Fruit fly (Drosophila melanogaster): ENCODE results near the gene gwl.

The gwl gene

dm6 chr3R:18739435-18739977 lies 6.7 kb upstream of the gwl start:
- TF ChIP-seq sisA (GFP tag; IDR thresholded peaks at IDR 0.05), result no peak
- no peak for TF ChIP-seq NC2β (GFP tag; optimal IDR thresholded peaks at IDR 0.05)
- no peak for TF ChIP-seq Lhr (GFP tag; optimal IDR thresholded peaks at IDR 0.05)
- no peak for TF ChIP-seq lab (GFP tag; optimal IDR thresholded peaks at IDR 0.05)
- 0 out of 2 replicates have a peak, but pooled peaks have one; percentile 14 for TF ChIP-seq toy (GFP tag; IDR thresholded peaks at IDR 0.05)
- peak; percentile 24 for TF ChIP-seq nom (GFP tag; optimal IDR thresholded peaks at IDR 0.05)
- peak; percentile 7; the same call in 1 of the 2 replicates for TF ChIP-seq Drgx (GFP tag; IDR thresholded peaks at IDR 0.05)
- TF ChIP-seq CG10274 (GFP tag; optimal IDR thresholded peaks at IDR 0.05), result peak; percentile 77
- TF ChIP-seq CG4820 (GFP tag; optimal IDR thresholded peaks at IDR 0.05), result no peak
- 0 out of 2 replicates have a peak, but pooled peaks have one; percentile 8 for TF ChIP-seq E2f2 (GFP tag; IDR thresholded peaks at IDR 0.05)
- peak; percentile 79 for TF ChIP-seq CG18011 (GFP tag; optimal IDR thresholded peaks at IDR 0.05)
- 0 out of 2 replicates have a peak, but pooled peaks have one; percentile 15 for TF ChIP-seq inv (GFP tag; IDR thresholded peaks at IDR 0.05; ENCODE audit: partially characterized antibody)
- TF ChIP-seq D19A (tag; optimal IDR thresholded peaks at IDR 0.05), result peak; percentile 19
- no peak for TF ChIP-seq CG7556 (GFP tag; optimal IDR thresholded peaks at IDR 0.05)
- peak in 1 of 2 experiments; percentile 38 for TF ChIP-seq Trl (optimal IDR thresholded peaks at IDR 0.05)
- TF ChIP-seq Trl (GFP tag; optimal IDR thresholded peaks at IDR 0.05), result no peak

dm6 chr3R:18739978-18740954 lies 5.9 kb upstream of the gwl start:
- TF ChIP-seq MBD-R2 (GFP tag; IDR thresholded peaks at IDR 0.05) (peak; percentile 11; the same call in 1 of the 2 replicates), vvl (GFP tag; IDR thresholded peaks at IDR 0.05) (peak; percentile 36; the same call in 1 of the 2 replicates), Dref (GFP tag; IDR thresholded peaks at IDR 0.05) (0 out of 2 replicates have a peak, but pooled peaks have one; percentile 27), Nf-YB (GFP tag; optimal IDR thresholded peaks at IDR 0.05) (peak; percentile 52), corto (GFP tag; optimal IDR thresholded peaks at IDR 0.05) (peak; percentile 8), CG2120 (GFP tag; optimal IDR thresholded peaks at IDR 0.05) (peak; percentile 17), CG17328 (GFP tag; IDR thresholded peaks at IDR 0.05) (no peak), Ets65A (GFP tag) (peak; percentile 61), CG3163 (GFP tag; optimal IDR thresholded peaks at IDR 0.05) (peak; percentile 85), CG8290 (GFP tag; optimal IDR thresholded peaks at IDR 0.05) (no peak), CG8290 (tag; optimal IDR thresholded peaks at IDR 0.05) (peak in 1 of 2 experiments; percentile 71), vfl (GFP tag; optimal IDR thresholded peaks at IDR 0.05) (peak; percentile 9), CG1529 (GFP tag; optimal IDR thresholded peaks at IDR 0.05) (no peak), CG9437 (GFP tag; optimal IDR thresholded peaks at IDR 0.05) (no peak), CG11398 (GFP tag; optimal IDR thresholded peaks at IDR 0.05) (no peak), CG17359 (tag; optimal IDR thresholded peaks at IDR 0.05) (peak; percentile 8), CG15269 (tag; optimal IDR thresholded peaks at IDR 0.05) (peak; percentile 33), CG10431 (GFP tag; optimal IDR thresholded peaks at IDR 0.05) (no peak), mam (GFP tag; optimal IDR thresholded peaks at IDR 0.05) (no peak), CG10959 (GFP tag; IDR thresholded peaks at IDR 0.05) (no peak), inv (GFP tag; IDR thresholded peaks at IDR 0.05; ENCODE audit: partially characterized antibody) (peak; percentile 0; the same call in 1 of the 2 replicates), CG2116 (GFP tag; optimal IDR thresholded peaks at IDR 0.05) (no peak), hkb (optimal IDR thresholded peaks at IDR 0.05) (no peak), hkb (GFP tag; IDR thresholded peaks at IDR 0.05) (0 out of 2 replicates have a peak, but pooled peaks have one; percentile 52), CG11247 (GFP tag; IDR thresholded peaks at IDR 0.05) (0 out of 2 replicates have a peak, but pooled peaks have one; percentile 15), Fer3 (tag; optimal IDR thresholded peaks at IDR 0.05) (no peak), CkIIα-i1 (GFP tag; IDR thresholded peaks at IDR 0.05) (no peak), CG13296 (GFP tag; optimal IDR thresholded peaks at IDR 0.05) (peak; percentile 30), BEAF-32 (GFP tag; optimal IDR thresholded peaks at IDR 0.05) (peak; percentile 0), CG2678 (tag; optimal IDR thresholded peaks at IDR 0.05) (peak; percentile 26), CG12769 (tag; optimal IDR thresholded peaks at IDR 0.05) (peak; percentile 31), org-1 (GFP tag; optimal IDR thresholded peaks at IDR 0.05) (peak; percentile 5), Atf3 (GFP tag; optimal IDR thresholded peaks at IDR 0.05) (no peak)
